Worm (Caenorhabditis elegans): Measurements from ENCODE around the gene C34C6.9.

Gene C34C6.9

ce11 chrII:8661539-8661938 lies 24.2 kb upstream of the C34C6.9 start, which contains the start of the genes piga-1 and eif-2Bepsilon:
TSS of gene piga-1 (minus strand) at chrII:8661712.
TSS of gene eif-2Bepsilon (plus strand) at chrII:8661869.
- peak; percentile 40 for TF ChIP-seq ceh-48 (tag; optimal IDR thresholded peaks at IDR 0.05)
- no peak for TF ChIP-seq ceh-24 (tag; optimal IDR thresholded peaks at IDR 0.05)
- TF ChIP-seq unc-42 (tag; optimal IDR thresholded peaks at IDR 0.05): peak; percentile 0

ce11 chrII:8664533-8664932 lies 21.2 kb upstream of the C34C6.9 start, which contains the start of gene etc-1:
TSS of gene etc-1 (plus strand) at chrII:8664833.
- TF ChIP-seq sox-4 (tag; optimal IDR thresholded peaks at IDR 0.05): no peak
- TF ChIP-seq ceh-22 (tag; optimal IDR thresholded peaks at IDR 0.05): no peak
- TF ChIP-seq hlh-30 (tag; optimal IDR thresholded peaks at IDR 0.05; ENCODE audit: insufficient read depth): no peak
- TF ChIP-seq ceh-34 (tag; optimal IDR thresholded peaks at IDR 0.05): no peak
- TF ChIP-seq ceh-19 (GFP tag; optimal IDR thresholded peaks at IDR 0.05): no peak
- TF ChIP-seq syd-9 (tag; optimal IDR thresholded peaks at IDR 0.05): no peak
- TF ChIP-seq hlh-8 (tag; optimal IDR thresholded peaks at IDR 0.05): no peak
- TF ChIP-seq ref-2 (tag; optimal IDR thresholded peaks at IDR 0.05): no peak
- no peak for TF ChIP-seq sox-2 (GFP tag; IDR thresholded peaks at IDR 0.05)
- TF ChIP-seq dmd-4 (tag; optimal IDR thresholded peaks at IDR 0.05; ENCODE audit: borderline replicate concordance): no peak
- TF ChIP-seq hlh-6 (tag; optimal IDR thresholded peaks at IDR 0.05): no peak

ce11 chrII:8668871-8669270 lies 16.9 kb upstream of the C34C6.9 start:
- no peak for TF ChIP-seq pros-1 (tag; optimal IDR thresholded peaks at IDR 0.05)
- no peak for TF ChIP-seq sdc-2 (tag; optimal IDR thresholded peaks at IDR 0.05)
- TF ChIP-seq ceh-45 (GFP tag; IDR thresholded peaks at IDR 0.05): no peak
- no peak for TF ChIP-seq unc-55 (GFP tag; optimal IDR thresholded peaks at IDR 0.05)
- TF ChIP-seq C38D4.7 (GFP tag; optimal IDR thresholded peaks at IDR 0.05): no peak
- no peak for TF ChIP-seq ceh-24 (tag; optimal IDR thresholded peaks at IDR 0.05)

- TF ChIP-seq unc-42 (tag; optimal IDR thresholded peaks at IDR 0.05) (no peak), fax-1 (tag; optimal IDR thresholded peaks at IDR 0.05) (no peak), ttx-3 (tag; optimal IDR thresholded peaks at IDR 0.05) (no peak), K02D7.2 (tag; optimal IDR thresholded peaks at IDR 0.05) (no peak), unc-55 (GFP tag; optimal IDR thresholded peaks at IDR 0.05) (no peak), unc-86 (tag; optimal IDR thresholded peaks at IDR 0.05) (no peak)
Measured at ce11 chrII:8670835-8671234, 14.9 kb upstream of the C34C6.9 start.

ce11 chrII:8675369-8675768 lies 10.4 kb upstream of the C34C6.9 start:
- TF ChIP-seq dve-1 (tag; optimal IDR thresholded peaks at IDR 0.05): no peak

- TF ChIP-seq hlh-6 (tag; optimal IDR thresholded peaks at IDR 0.05): no peak
- TF ChIP-seq ceh-2 (tag; optimal IDR thresholded peaks at IDR 0.05): no peak
- no peak for TF ChIP-seq nhr-232 (tag; optimal IDR thresholded peaks at IDR 0.05)
- no peak for TF ChIP-seq ceh-30 (tag; optimal IDR thresholded peaks at IDR 0.05)
- TF ChIP-seq hlh-13 (GFP tag; optimal IDR thresholded peaks at IDR 0.05): no peak
- TF ChIP-seq ztf-16 (tag; optimal IDR thresholded peaks at IDR 0.05): no peak
- no peak for TF ChIP-seq tbx-2 (tag; optimal IDR thresholded peaks at IDR 0.05)
- TF ChIP-seq C08G9.2 (tag; optimal IDR thresholded peaks at IDR 0.05): no peak
Measured at ce11 chrII:8679799-8680198, 5.9 kb upstream of the C34C6.9 start.

ce11 chrII:8683933-8684332 lies 1.8 kb upstream of the C34C6.9 start:
- peak; percentile 37 for TF ChIP-seq unc-42 (tag; optimal IDR thresholded peaks at IDR 0.05)
- TF ChIP-seq unc-86 (tag; optimal IDR thresholded peaks at IDR 0.05): peak; percentile 8
- no peak for TF ChIP-seq madf-2 (tag; optimal IDR thresholded peaks at IDR 0.05)
- TF ChIP-seq sdc-2 (tag; optimal IDR thresholded peaks at IDR 0.05): no peak
- TF ChIP-seq fkh-10 (GFP tag; optimal IDR thresholded peaks at IDR 0.05): no peak
- no peak for TF ChIP-seq ceh-19 (GFP tag; optimal IDR thresholded peaks at IDR 0.05)
- TF ChIP-seq pqm-1 (tag; optimal IDR thresholded peaks at IDR 0.05): no peak
- peak; percentile 7 for TF ChIP-seq ceh-14 (tag; optimal IDR thresholded peaks at IDR 0.05)
- TF ChIP-seq hlh-15 (tag; optimal IDR thresholded peaks at IDR 0.05): no peak

Data from whole organism, late embryonic.